Fruit fly (Drosophila melanogaster) whole organism, embryonic: Measurements from ENCODE around the gene Ctr1A.

Experiments
- Aef1 ChIP-seq: fragments of 200-800 bp; sonication (Bioruptor generic); IDR thresholded peaks from 3 replicates; pipeline ENCODE4 v1.3.6; 2022; ENCODE audit warnings: missing biosample characterization, missing genetic modification characterization
- Antp ChIP-seq: fragments of 200-800 bp; sonication (Bioruptor generic); optimal IDR thresholded peaks from 3 replicates; lab custom pipeline; 2016; ENCODE audit warnings: missing biosample characterization, missing genetic modification characterization
- Atf-2 ChIP-seq: fragments of 200-800 bp; sonication (Bioruptor generic); optimal IDR thresholded peaks from 2 replicates; lab custom pipeline; 2016; ENCODE audit warnings: missing biosample characterization, missing genetic modification characterization
- Bdp1 ChIP-seq: fragments of 200-800 bp; sonication (Bioruptor generic); optimal IDR thresholded peaks from 3 replicates; lab custom pipeline; 2016; ENCODE audit warnings: missing biosample characterization, missing genetic modification characterization
- CG10431 ChIP-seq: fragments of 200-800 bp; sonication (Bioruptor generic); optimal IDR thresholded peaks from 3 replicates; lab custom pipeline; 2018; ENCODE audit warnings: missing biosample characterization, mild to moderate bottlenecking, missing genetic modification characterization
- CG12769 ChIP-seq: fragments of 200-800 bp; sonication (Bioruptor generic); optimal IDR thresholded peaks from 2 replicates; lab custom pipeline; 2019; ENCODE audit warnings: missing biosample characterization, mild to moderate bottlenecking, missing genetic modification characterization, moderate library complexity
- CG13775 ChIP-seq: fragments of 200-800 bp; sonication (Bioruptor generic); optimal IDR thresholded peaks from 3 replicates; lab custom pipeline; 2017; ENCODE audit warnings: missing biosample characterization, mild to moderate bottlenecking, missing genetic modification characterization
- CG16815 ChIP-seq: fragments of 200-800 bp; sonication (Bioruptor generic); optimal IDR thresholded peaks from 3 replicates; lab custom pipeline; 2017; ENCODE audit warnings: missing biosample characterization, mild to moderate bottlenecking, missing genetic modification characterization
- CG18262 ChIP-seq: fragments of 200-800 bp; optimal IDR thresholded peaks from 3 replicates; lab custom pipeline; 2019; ENCODE audit warnings: missing biosample characterization, mild to moderate bottlenecking, missing genetic modification characterization, moderate library complexity
- CG1832 ChIP-seq: fragments of 200-800 bp; sonication (Bioruptor generic); optimal IDR thresholded peaks from 2 replicates; lab custom pipeline; 2017; ENCODE audit warnings: missing biosample characterization, mild to moderate bottlenecking, missing genetic modification characterization, inconsistent platforms
- CG2116 ChIP-seq: fragments of 200-800 bp; sonication (Bioruptor generic); optimal IDR thresholded peaks from 3 replicates; lab custom pipeline; 2018; ENCODE audit warnings: missing biosample characterization, mild to moderate bottlenecking, missing genetic modification characterization
- CG2199 ChIP-seq: fragments of 200-800 bp; sonication (Bioruptor generic); IDR thresholded peaks from 3 replicates; pipeline ENCODE4 v1.3.6; 2022; ENCODE audit warnings: missing biosample characterization, missing genetic modification characterization
- CG2712 ChIP-seq: fragments of 200-800 bp; optimal IDR thresholded peaks from 3 replicates; lab custom pipeline; 2019; ENCODE audit warnings: missing biosample characterization, mild to moderate bottlenecking, missing genetic modification characterization, moderate library complexity
- CG32532 ChIP-seq: fragments of 200-800 bp; sonication (Bioruptor generic); IDR thresholded peaks from 2 replicates; pipeline ENCODE4 v1.3.6; 2022; ENCODE audit warnings: missing biosample characterization, missing genetic modification characterization
- CG3995 ChIP-seq: fragments of 200-800 bp; sonication (Bioruptor generic); optimal IDR thresholded peaks from 3 replicates; lab custom pipeline; 2016; ENCODE audit warnings: missing biosample characterization, missing genetic modification characterization
- CG4360 ChIP-seq: fragments of 200-800 bp; sonication (Bioruptor generic); IDR thresholded peaks from 2 replicates; pipeline ENCODE4 v1.3.6; 2022; ENCODE audit warnings: missing biosample characterization, missing genetic modification characterization
- CG4854 ChIP-seq: fragments of 200-800 bp; sonication (Bioruptor generic); optimal IDR thresholded peaks from 2 replicates; lab custom pipeline; 2016; ENCODE audit warnings: missing biosample characterization, missing genetic modification characterization, inconsistent platforms
- CG5953 ChIP-seq: fragments of 200-800 bp; sonication (Bioruptor generic); IDR thresholded peaks from 2 replicates; pipeline ENCODE4 v1.3.6; 2022; ENCODE audit warnings: missing biosample characterization, missing genetic modification characterization
- CG8359 ChIP-seq: fragments of 200-800 bp; sonication (Bioruptor generic); optimal IDR thresholded peaks from 2 replicates; lab custom pipeline; 2017; ENCODE audit warnings: missing biosample characterization, mild to moderate bottlenecking, missing genetic modification characterization, borderline replicate concordance
- CG8765 ChIP-seq: fragments of 200-800 bp; sonication (Bioruptor generic); IDR thresholded peaks from 2 replicates; pipeline ENCODE4 v1.3.6; 2022; ENCODE audit warnings: missing biosample characterization, missing genetic modification characterization
- CG9876 ChIP-seq: fragments of 200-800 bp; sonication (Bioruptor generic); optimal IDR thresholded peaks from 2 replicates; lab custom pipeline; 2016; ENCODE audit warnings: missing biosample characterization, missing genetic modification characterization
- Hmx ChIP-seq: fragments of 200-800 bp; sonication (Bioruptor generic); optimal IDR thresholded peaks from 2 replicates; lab custom pipeline; 2016; ENCODE audit warnings: missing biosample characterization, missing genetic modification characterization
- Kr ChIP-seq: fragments of 200-800 bp; sonication (Bioruptor generic); optimal IDR thresholded peaks from 2 replicates; lab custom pipeline; 2017; ENCODE audit warnings: missing biosample characterization, mild to moderate bottlenecking, missing genetic modification characterization
- Med ChIP-seq: fragments of 200-800 bp; sonication (Bioruptor generic); peaks from one replicate; lab custom pipeline; 2016; ENCODE audit warnings: missing biosample characterization, missing genetic modification characterization, mild to moderate bottlenecking, inconsistent platforms, moderate library complexity
- NFAT ChIP-seq: fragments of 200-800 bp; sonication (Bioruptor generic); IDR thresholded peaks from 2 replicates; pipeline ENCODE4 v1.3.6; 2022; ENCODE audit warnings: missing biosample characterization, missing genetic modification characterization
- NK7.1 ChIP-seq: fragments of 200-800 bp; sonication (Bioruptor generic); optimal IDR thresholded peaks from 3 replicates; lab custom pipeline; 2016; ENCODE audit warnings: missing biosample characterization, missing genetic modification characterization
- Ravus ChIP-seq: fragments of 200-800 bp; sonication (Bioruptor generic); IDR thresholded peaks from 2 replicates; pipeline ENCODE4 v1.3.6; 2022; ENCODE audit warnings: missing biosample characterization, missing genetic modification characterization
- Sin3A ChIP-seq: fragments of >200 bp; optimal IDR thresholded peaks from 2 replicates; lab custom pipeline; 2018
- Sox102F ChIP-seq: fragments of 200-800 bp; sonication (Bioruptor generic); optimal IDR thresholded peaks from 2 replicates; lab custom pipeline; 2018; ENCODE audit warnings: missing biosample characterization, mild to moderate bottlenecking, missing genetic modification characterization, moderate library complexity
- al ChIP-seq: fragments of 200-800 bp; sonication (Bioruptor generic); IDR thresholded peaks from 2 replicates; pipeline ENCODE4 v1.3.6; 2022; ENCODE audit warnings: missing biosample characterization, missing genetic modification characterization
- ash1 ChIP-seq: fragments of 200-800 bp; sonication (Bioruptor generic); optimal IDR thresholded peaks from 2 replicates; lab custom pipeline; 2018; ENCODE audit warnings: missing biosample characterization, mild to moderate bottlenecking, missing genetic modification characterization
- bowl ChIP-seq: fragments of 200-800 bp; sonication (Bioruptor generic); IDR thresholded peaks from 2 replicates; pipeline ENCODE4 v1.3.6; 2022; ENCODE audit warnings: missing biosample characterization, missing genetic modification characterization
- en ChIP-seq: fragments of 200-800 bp; sonication (Bioruptor generic); optimal IDR thresholded peaks from 2 replicates; lab custom pipeline; 2016; ENCODE audit warnings: missing biosample characterization, missing genetic modification characterization
- gcm2 ChIP-seq: fragments of 200-800 bp; sonication (Bioruptor generic); optimal IDR thresholded peaks from 2 replicates; lab custom pipeline; 2016; ENCODE audit warnings: missing biosample characterization, missing genetic modification characterization
- gt ChIP-seq: fragments of 200-800 bp; sonication (Bioruptor generic); IDR thresholded peaks from 2 replicates; pipeline ENCODE4 v1.3.6; 2022; ENCODE audit warnings: missing biosample characterization, missing genetic modification characterization
- hth ChIP-seq: fragments of >200 bp; optimal IDR thresholded peaks from 2 replicates; lab custom pipeline; 2017; ENCODE audit warnings: inconsistent platforms
- kay ChIP-seq: fragments of 200-800 bp; sonication (Bioruptor generic); optimal IDR thresholded peaks from 2 replicates; lab custom pipeline; 2016; ENCODE audit warnings: missing biosample characterization, missing genetic modification characterization
- knrl ChIP-seq: fragments of 200-800 bp; sonication (Bioruptor generic); IDR thresholded peaks from 3 replicates; pipeline ENCODE4 v1.3.6; 2022; ENCODE audit warnings: missing biosample characterization, missing genetic modification characterization; ENCODE audit not compliant: partially characterized antibody
- maf-S ChIP-seq: fragments of 200-800 bp; sonication (Bioruptor generic); optimal IDR thresholded peaks from 2 replicates; lab custom pipeline; 2016; ENCODE audit warnings: missing biosample characterization, missing genetic modification characterization
- mirr ChIP-seq: fragments of 200-800 bp; sonication (Bioruptor generic); optimal IDR thresholded peaks from 3 replicates; lab custom pipeline; 2018; ENCODE audit warnings: missing biosample characterization, mild to moderate bottlenecking, missing genetic modification characterization
- odd ChIP-seq: fragments of 200-800 bp; sonication (Bioruptor generic); optimal IDR thresholded peaks from 2 replicates; lab custom pipeline; 2017; ENCODE audit warnings: missing biosample characterization, mild to moderate bottlenecking, missing genetic modification characterization
- pzg ChIP-seq: fragments of 200-800 bp; sonication (Bioruptor generic); optimal IDR thresholded peaks from 3 replicates; lab custom pipeline; 2018; ENCODE audit warnings: missing biosample characterization, mild to moderate bottlenecking, missing genetic modification characterization, moderate library complexity
- ranshi ChIP-seq: fragments of 200-800 bp; sonication (Bioruptor generic); IDR thresholded peaks from 2 replicates; pipeline ENCODE4 v1.3.6; 2022; ENCODE audit warnings: missing biosample characterization, missing genetic modification characterization
- salm ChIP-seq: fragments of 200-800 bp; sonication (Bioruptor generic); optimal IDR thresholded peaks from 2 replicates; lab custom pipeline; 2018; ENCODE audit warnings: missing biosample characterization, mild to moderate bottlenecking, missing genetic modification characterization
- sima ChIP-seq: fragments of 200-800 bp; sonication (Bioruptor generic); optimal IDR thresholded peaks from 2 replicates; lab custom pipeline; 2016; ENCODE audit warnings: missing biosample characterization, missing genetic modification characterization
- slp2 ChIP-seq: fragments of 200-800 bp; sonication (Bioruptor generic); optimal IDR thresholded peaks from 2 replicates; lab custom pipeline; 2016; ENCODE audit warnings: missing biosample characterization, missing genetic modification characterization
- sqz ChIP-seq: fragments of 200-800 bp; sonication (Bioruptor generic); optimal IDR thresholded peaks from 3 replicates; lab custom pipeline; 2018; ENCODE audit warnings: missing biosample characterization, mild to moderate bottlenecking, missing genetic modification characterization
- sug ChIP-seq: fragments of 200-800 bp; optimal IDR thresholded peaks from 2 replicates; lab custom pipeline; 2019; ENCODE audit warnings: missing biosample characterization, mild to moderate bottlenecking, missing genetic modification characterization, moderate library complexity
- tio ChIP-seq: fragments of 200-800 bp; sonication (Bioruptor generic); optimal IDR thresholded peaks from 2 replicates; lab custom pipeline; 2017; ENCODE audit warnings: missing biosample characterization, missing genetic modification characterization, inconsistent platforms
- toy ChIP-seq: fragments of 200-800 bp; sonication (Bioruptor generic); IDR thresholded peaks from 2 replicates; pipeline ENCODE4 v1.3.6; 2022; ENCODE audit warnings: missing biosample characterization, missing genetic modification characterization
- trem ChIP-seq: fragments of 200-800 bp; optimal IDR thresholded peaks from 3 replicates; lab custom pipeline; 2019; ENCODE audit warnings: missing biosample characterization, mild to moderate bottlenecking, missing genetic modification characterization, moderate library complexity
- wdn ChIP-seq: fragments of 200-800 bp; sonication (Bioruptor generic); IDR thresholded peaks from 2 replicates; pipeline ENCODE4 v1.3.6; 2022; ENCODE audit warnings: missing biosample characterization, missing genetic modification characterization
- zen ChIP-seq: fragments of 200-800 bp; sonication (Bioruptor generic); optimal IDR thresholded peaks from 3 replicates; lab custom pipeline; 2018; ENCODE audit warnings: missing biosample characterization, mild to moderate bottlenecking, missing genetic modification characterization, moderate library complexity

Ctr1A gene

dm6 chrX:6621566-6622006, 39.9 kb upstream of the Ctr1A start (continued):
- TF ChIP-seq ranshi (GFP tag; lab: Robert Waterston, UW) (peak; percentile 61; the same call in 1 of the 2 replicates), pzg (no peak), en (GFP tag; lab: Kevin White, UChicago) (no peak), maf-S (GFP tag; lab: Kevin White, UChicago) (no peak), Aef1 (GFP tag; lab: Robert Waterston, UW) (no peak), wdn (GFP tag; lab: Robert Waterston, UW) (peak; percentile 51; the same call in 1 of the 2 replicates), CG13775 (GFP tag; lab: Kevin White, UChicago) (peak; percentile 28), CG16815 (GFP tag; lab: Kevin White, UChicago) (no peak), Hmx (GFP tag; lab: Kevin White, UChicago) (no peak), tio (GFP tag; lab: Kevin White, UChicago) (peak; percentile 8), sug (no peak), Med (GFP tag; lab: Kevin White, UChicago) (peak; percentile 86), mirr (GFP tag; lab: Kevin White, UChicago) (no peak), bowl (GFP tag; lab: Robert Waterston, UW) (no peak), CG8765 (GFP tag; lab: Robert Waterston, UW) (no peak), Atf-2 (GFP tag; lab: Kevin White, UChicago) (no peak), CG4854 (peak; percentile 15), CG2116 (GFP tag; lab: Kevin White, UChicago) (no peak), odd (no peak), CG2199 (GFP tag; lab: Robert Waterston, UW) (no peak), Antp (peak; percentile 18), CG9876 (GFP tag; lab: Kevin White, UChicago) (no peak), sima (GFP tag; lab: Kevin White, UChicago) (no peak), hth (lab: Kevin White, UChicago) (no peak), Sin3A (no peak), knrl (GFP tag; lab: Robert Waterston, UW) (no peak), NFAT (GFP tag; lab: Robert Waterston, UW) (peak; percentile 47), sqz (GFP tag; lab: Kevin White, UChicago) (no peak), Bdp1 (GFP tag; lab: Kevin White, UChicago) (no peak), CG2712 (tag; lab: Kevin White, UChicago) (peak; percentile 72), zen (tag; lab: Kevin White, UChicago) (peak; percentile 22), CG5953 (GFP tag; lab: Robert Waterston, UW) (no peak), slp2 (GFP tag; lab: Kevin White, UChicago) (no peak), trem (tag; lab: Kevin White, UChicago) (peak; percentile 46), CG32532 (GFP tag; lab: Robert Waterston, UW) (peak; percentile 73), CG18262 (tag; lab: Kevin White, UChicago) (peak; percentile 65), gt (GFP tag; lab: Robert Waterston, UW) (no peak), Sox102F (GFP tag; lab: Kevin White, UChicago) (peak; percentile 18), ash1 (no peak), al (GFP tag; lab: Robert Waterston, UW) (peak; percentile 62), salm (no peak), gcm2 (GFP tag; lab: Kevin White, UChicago) (peak; percentile 7), CG4360 (GFP tag; lab: Robert Waterston, UW) (no peak), toy (GFP tag; lab: Robert Waterston, UW) (no peak), CG12769 (tag; lab: Kevin White, UChicago) (peak; percentile 47), CG3995 (GFP tag; lab: Kevin White, UChicago) (no peak), kay (GFP tag; lab: Kevin White, UChicago) (no peak), CG1832 (no peak), Kr (no peak), CG8359 (no peak), CG10431 (GFP tag; lab: Kevin White, UChicago) (no peak), Ravus (GFP tag; lab: Robert Waterston, UW) (no peak; the same call in 1 of the 2 replicates), NK7.1 (GFP tag; lab: Kevin White, UChicago) (no peak)
